Fruit fly (Drosophila melanogaster) Kc167 (cell line): ENCODE data around the gene CG17475.

ENCODE experiments used
- Myc ChIP-seq: fragments of >200 bp; optimal IDR thresholded peaks from 2 replicates; lab custom pipeline; 2017; ENCODE audit warnings: missing external identifiers
- h ChIP-seq: fragments of >200 bp; optimal IDR thresholded peaks from 3 replicates; lab custom pipeline; 2018; ENCODE audit warnings: missing external identifiers

DNA sequence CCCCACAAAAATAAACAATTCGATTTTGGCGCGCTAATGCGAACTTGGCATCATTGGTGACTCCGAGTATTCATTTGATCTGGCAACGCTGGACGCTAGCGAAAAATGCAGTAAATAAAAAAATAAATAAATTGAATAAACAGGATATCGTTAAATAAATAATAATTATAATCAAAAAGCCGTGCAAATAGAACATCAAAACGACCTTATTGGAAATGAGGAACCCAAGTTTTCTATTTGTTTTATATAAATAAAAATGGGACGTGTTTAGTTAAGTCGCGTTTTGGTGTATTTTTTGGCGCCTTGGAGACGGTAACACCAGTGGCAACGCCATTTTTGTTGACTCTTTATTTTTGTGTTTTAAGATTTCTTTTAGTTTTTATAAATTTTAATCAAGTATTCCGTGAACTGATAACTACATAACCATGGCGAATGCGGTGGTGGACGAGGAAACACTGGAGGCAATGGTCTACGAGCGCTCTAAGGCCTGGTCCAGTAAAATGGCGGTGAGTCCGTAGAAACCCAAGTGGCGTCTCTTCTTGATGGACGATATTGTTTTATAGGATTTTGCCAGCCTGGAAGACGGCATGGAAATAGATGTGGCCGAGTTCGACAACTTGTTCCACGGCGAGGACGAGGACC, 42.1 kb downstream of the CG17475 start, which contains the start of gene cal1:
- no peak for TF ChIP-seq h (lab: Kevin White, UChicago)
- TF ChIP-seq Myc (lab: Kevin White, UChicago): no peak
